Fruit fly (Drosophila melanogaster): Measurements from ENCODE around the gene CG15347.

The CG15347 gene

dm6 chrX:8481462-8481861 is 20.8 kb upstream of the CG15347 start, which contains the start of gene Cp38:
Gene Cp38, plus strand, starts transcription at chrX:8481837.
- TF ChIP-seq CG8478 (optimal IDR thresholded peaks at IDR 0.05) (no peak), CTCF (optimal IDR thresholded peaks at IDR 0.05) (no peak)

dm6 chrX:8479031-8479568 is 18.4 kb upstream of the CG15347 start, which contains the start of gene Cp36:
Gene Cp36, plus strand, starts transcription at chrX:8479319.
- no peak for TF ChIP-seq CTCF (optimal IDR thresholded peaks at IDR 0.05)

- TF ChIP-seq CTCF (optimal IDR thresholded peaks at IDR 0.05), result no peak
- TF ChIP-seq CG8478 (optimal IDR thresholded peaks at IDR 0.05), result no peak
These were observed 16.1 kb upstream of the CG15347 start, which contains the start of gene Cp7Fc for dm6 chrX:8476817-8477216. Gene Cp7Fc, plus strand, starts transcription at chrX:8477117.

- TF ChIP-seq CG8478 (optimal IDR thresholded peaks at IDR 0.05) (no peak), CTCF (optimal IDR thresholded peaks at IDR 0.05) (no peak)
These were observed 15.0 kb upstream of the CG15347 start for dm6 chrX:8475657-8476056.

dm6 chrX:8473339-8473887 is 12.7 kb upstream of the CG15347 start, which contains the start of gene Cp7Fb:
Gene Cp7Fb, plus strand, starts transcription at chrX:8473837.
- no peak for TF ChIP-seq CG8478 (optimal IDR thresholded peaks at IDR 0.05)
- no peak for TF ChIP-seq CTCF (optimal IDR thresholded peaks at IDR 0.05)

dm6 chrX:8470588-8470987 is 9.9 kb upstream of the CG15347 start, which contains the start of gene Cp7Fa:
Gene Cp7Fa, plus strand, starts transcription at chrX:8470888.
- TF ChIP-seq CG8478 (optimal IDR thresholded peaks at IDR 0.05) (no peak), CTCF (optimal IDR thresholded peaks at IDR 0.05) (no peak)

dm6 chrX:8469606-8470005 is 8.9 kb upstream of the CG15347 start:
- TF ChIP-seq CG8478 (optimal IDR thresholded peaks at IDR 0.05) (no peak), CTCF (optimal IDR thresholded peaks at IDR 0.05) (no peak)

dm6 chrX:8468962-8469459 is 8.3 kb upstream of the CG15347 start, which contains the start of gene CG12116:
Gene CG12116, minus strand, starts transcription at chrX:8469012.
- TF ChIP-seq CG8478 (optimal IDR thresholded peaks at IDR 0.05), result no peak
- no peak for TF ChIP-seq CTCF (optimal IDR thresholded peaks at IDR 0.05)

- TF ChIP-seq CG8478 (optimal IDR thresholded peaks at IDR 0.05) (no peak), CTCF (optimal IDR thresholded peaks at IDR 0.05) (no peak)
These were observed 6.1 kb upstream of the CG15347 start for dm6 chrX:8466729-8467215.

- no peak for TF ChIP-seq CTCF (optimal IDR thresholded peaks at IDR 0.05)
- no peak for TF ChIP-seq CG8478 (optimal IDR thresholded peaks at IDR 0.05)
These were observed 3.8 kb upstream of the CG15347 start, which contains the start of gene Sptr for dm6 chrX:8464378-8465036. Gene Sptr, minus strand, starts transcription at chrX:8464438.

- TF ChIP-seq CTCF (optimal IDR thresholded peaks at IDR 0.05), result no peak
- no peak for TF ChIP-seq CG8478 (optimal IDR thresholded peaks at IDR 0.05)
These were observed 449 bp upstream of the CG15347 start, which contains the start of gene Es2 for dm6 chrX:8461147-8461546. Gene Es2, plus strand, starts transcription at chrX:8461479.

- TF ChIP-seq CTCF (optimal IDR thresholded peaks at IDR 0.05) (no peak), CG8478 (optimal IDR thresholded peaks at IDR 0.05) (no peak)
These were observed 466 bp downstream of the CG15347 start for dm6 chrX:8460232-8460631.

- no peak for TF ChIP-seq CG8478 (optimal IDR thresholded peaks at IDR 0.05)
- TF ChIP-seq CTCF (optimal IDR thresholded peaks at IDR 0.05), result no peak
These were observed 1.2 kb downstream of the CG15347 start for dm6 chrX:8459452-8460040.

- TF ChIP-seq CG8478 (optimal IDR thresholded peaks at IDR 0.05) (no peak), CTCF (optimal IDR thresholded peaks at IDR 0.05) (no peak)
These were observed 3.2 kb downstream of the CG15347 start, which contains the start of gene CG32713 for dm6 chrX:8457532-8457931. Gene CG32713, minus strand, starts transcription at chrX:8457632.

dm6 chrX:8455019-8455555 is 5.6 kb downstream of the CG15347 start, which contains the start of gene org-1:
Gene org-1, minus strand, starts transcription at chrX:8455069.
- TF ChIP-seq CTCF (optimal IDR thresholded peaks at IDR 0.05) (no peak), CG8478 (optimal IDR thresholded peaks at IDR 0.05) (no peak)

All from S2 (cell line).